Worm (Caenorhabditis elegans) whole organism, L3 larva: Measurements from ENCODE around the gene C18D4.4.

Experiments
- ceh-28 ChIP-seq: fragments of 150-350 bp; optimal IDR thresholded peaks from 2 replicates; lab custom pipeline; 2014; ENCODE audit warnings: missing biosample characterization, missing genetic modification reagents, missing genetic modification characterization
- nhr-11 ChIP-seq: fragments of 150-350 bp; optimal IDR thresholded peaks from 2 replicates; lab custom pipeline; 2014; ENCODE audit warnings: missing biosample characterization, missing genetic modification characterization

- TF ChIP-seq ceh-28, result no peak
- no peak for TF ChIP-seq nhr-11 (tag; lab: Kevin White, UChicago)
Observed at ce11 chrV:17549362-17549761, 18.1 kb upstream of the C18D4.4 start, which contains the start of gene fbxa-176.
